Fruit fly (Drosophila melanogaster) whole organism, prepupa: ENCODE measurements around the gene twy.

Source experiments
- CG11762 ChIP-seq: fragments of 200-800 bp; sonication (Bioruptor generic); optimal IDR thresholded peaks from 3 replicates; lab custom pipeline; 2016; ENCODE audit warnings: missing biosample characterization, missing genetic modification characterization; ENCODE audit not compliant: insufficient read depth
- CG16779 ChIP-seq: fragments of 200-800 bp; sonication (Bioruptor generic); optimal IDR thresholded peaks from 3 replicates; lab custom pipeline; 2017; ENCODE audit warnings: missing biosample characterization, mild to moderate bottlenecking, missing genetic modification characterization
- CG3032 ChIP-seq: fragments of 200-800 bp; optimal IDR thresholded peaks from 2 replicates; lab custom pipeline; 2019; ENCODE audit warnings: missing biosample characterization, mild to moderate bottlenecking, missing genetic modification characterization, moderate library complexity
- CG34406 ChIP-seq: fragments of 200-800 bp; sonication (Bioruptor generic); optimal IDR thresholded peaks from 3 replicates; lab custom pipeline; 2016; ENCODE audit warnings: missing biosample characterization, missing genetic modification characterization
- CG6854 ChIP-seq: fragments of 200-800 bp; sonication (Bioruptor generic); optimal IDR thresholded peaks from 2 replicates; lab custom pipeline; 2017; ENCODE audit warnings: missing biosample characterization, mild to moderate bottlenecking, missing genetic modification characterization
- Hr38 ChIP-seq: sonication (Bioruptor generic); optimal IDR thresholded peaks from 2 replicates; lab custom pipeline; 2016; ENCODE audit warnings: missing biosample characterization, missing genetic modification characterization
- Hr39 ChIP-seq: fragments of 200-800 bp; sonication (Bioruptor generic); optimal IDR thresholded peaks from 2 replicates; lab custom pipeline; 2016; ENCODE audit warnings: missing biosample characterization, missing genetic modification characterization
- Lpt ChIP-seq: fragments of 200-800 bp; sonication (Bioruptor generic); optimal IDR thresholded peaks from 3 replicates; lab custom pipeline; 2016; ENCODE audit warnings: missing biosample characterization, missing genetic modification characterization
- Sox102F ChIP-seq: fragments of 200-800 bp; sonication (Bioruptor generic); optimal IDR thresholded peaks from 2 replicates; lab custom pipeline; 2016; ENCODE audit warnings: missing biosample characterization, mild to moderate bottlenecking, missing genetic modification characterization
- Sox14 ChIP-seq: fragments of 200-800 bp; sonication (Bioruptor generic); optimal IDR thresholded peaks from 3 replicates; lab custom pipeline; 2016; ENCODE audit warnings: missing biosample characterization, missing genetic modification characterization

- no peak for TF ChIP-seq CG16779 (tag; lab: Kevin White, UChicago)
- no peak for TF ChIP-seq Sox102F (GFP tag; lab: Kevin White, UChicago)
- TF ChIP-seq Hr39 (GFP tag; lab: Kevin White, UChicago): no peak
- TF ChIP-seq CG6854: no peak
- no peak for TF ChIP-seq Lpt (GFP tag; lab: Kevin White, UChicago)
- TF ChIP-seq CG34406: no peak
- TF ChIP-seq Sox14 (GFP tag; lab: Kevin White, UChicago): no peak
- TF ChIP-seq Hr38 (GFP tag; lab: Kevin White, UChicago): no peak
- no peak for TF ChIP-seq CG11762
- no peak for TF ChIP-seq CG3032 (tag; lab: Kevin White, UChicago)
These were observed 7.7 kb upstream of the twy start, which contains the start of gene Gcat for dm6 chr3L:11800761-11801160.
